Fruit fly (Drosophila melanogaster) whole organism, embryonic: Measurements from ENCODE around the gene Tmem214.

Experiments used
- Adf1 ChIP-seq: fragments of 200-800 bp; sonication (Bioruptor generic); IDR thresholded peaks from 2 replicates; pipeline ENCODE4 v1.3.6; 2022; ENCODE audit warnings: missing biosample characterization, missing genetic modification characterization
- BEAF-32 ChIP-seq: fragments of 200-800 bp; sonication (Bioruptor generic); optimal IDR thresholded peaks from 3 replicates; lab custom pipeline; 2017; ENCODE audit warnings: missing biosample characterization, missing genetic modification characterization, mild to moderate bottlenecking, moderate library complexity, missing genetic modification reagents
- Bteb2 ChIP-seq: fragments of 200-800 bp; sonication (Bioruptor generic); optimal IDR thresholded peaks from 2 replicates; lab custom pipeline; 2016; ENCODE audit warnings: missing biosample characterization, missing genetic modification characterization
- CG10431 ChIP-seq: fragments of 200-800 bp; sonication (Bioruptor generic); optimal IDR thresholded peaks from 3 replicates; lab custom pipeline; 2018; ENCODE audit warnings: missing biosample characterization, mild to moderate bottlenecking, missing genetic modification characterization
- CG11560 ChIP-seq: fragments of 200-800 bp; sonication (Bioruptor generic); IDR thresholded peaks from 3 replicates; pipeline ENCODE4 v1.3.6; 2022; ENCODE audit warnings: missing biosample characterization, missing genetic modification characterization
- CG1792 ChIP-seq: fragments of 200-800 bp; sonication (Bioruptor generic); optimal IDR thresholded peaks from 2 replicates; lab custom pipeline; 2016; ENCODE audit warnings: missing biosample characterization, missing genetic modification characterization
- CG2116 ChIP-seq: fragments of 200-800 bp; sonication (Bioruptor generic); optimal IDR thresholded peaks from 3 replicates; lab custom pipeline; 2018; ENCODE audit warnings: missing biosample characterization, mild to moderate bottlenecking, missing genetic modification characterization
- CG2129 ChIP-seq: fragments of 200-800 bp; sonication (Bioruptor generic); IDR thresholded peaks from 2 replicates; pipeline ENCODE4 v1.3.6; 2022; ENCODE audit warnings: missing biosample characterization, missing genetic modification characterization; ENCODE audit not compliant: partially characterized antibody
- CG30020 ChIP-seq: fragments of 200-800 bp; optimal IDR thresholded peaks from 2 replicates; lab custom pipeline; 2019; ENCODE audit warnings: missing biosample characterization, mild to moderate bottlenecking, missing genetic modification characterization, moderate library complexity
- CG34224 ChIP-seq: fragments of 200-800 bp; sonication (Bioruptor generic); IDR thresholded peaks from 3 replicates; pipeline ENCODE4 v1.3.6; 2022; ENCODE audit warnings: missing biosample characterization, missing genetic modification characterization; ENCODE audit not compliant: partially characterized antibody
- CG4707 ChIP-seq: fragments of 200-800 bp; sonication (Bioruptor generic); optimal IDR thresholded peaks from 2 replicates; lab custom pipeline; 2018; ENCODE audit warnings: missing biosample characterization, mild to moderate bottlenecking, missing genetic modification characterization, moderate library complexity
- CG7963 ChIP-seq: fragments of 200-800 bp; sonication (Bioruptor generic); IDR thresholded peaks from 3 replicates; pipeline ENCODE4 v1.3.6; 2022; ENCODE audit warnings: missing biosample characterization, missing genetic modification characterization; ENCODE audit not compliant: partially characterized antibody
- CG8290 ChIP-seq, 3 experiments: fragments of 200-800 bp; sonication (Bioruptor generic); optimal IDR thresholded peaks; 2 replicates each; lab custom pipeline; 2016 to 2019; ENCODE audit warnings: missing biosample characterization in 3 of 3, missing genetic modification characterization in 3 of 3, mild to moderate bottlenecking in 2 of 3, moderate library complexity in 1 of 3
- CG9215 ChIP-seq: fragments of 200-800 bp; sonication (Bioruptor generic); IDR thresholded peaks from 2 replicates; pipeline ENCODE4 v1.3.6; 2022; ENCODE audit warnings: missing biosample characterization, missing genetic modification characterization
- CG9437 ChIP-seq: fragments of 200-800 bp; sonication (Bioruptor generic); optimal IDR thresholded peaks from 2 replicates; lab custom pipeline; 2018; ENCODE audit warnings: missing biosample characterization, mild to moderate bottlenecking, missing genetic modification characterization
- CG9797 ChIP-seq: fragments of 200-800 bp; sonication (Bioruptor generic); optimal IDR thresholded peaks from 3 replicates; lab custom pipeline; 2018; ENCODE audit warnings: missing biosample characterization, mild to moderate bottlenecking, missing genetic modification characterization
- CTCF ChIP-seq: fragments of 200-800 bp; sonication (Bioruptor generic); optimal IDR thresholded peaks from 2 replicates; lab custom pipeline; 2017; ENCODE audit warnings: missing biosample characterization, mild to moderate bottlenecking, missing genetic modification characterization, moderate library complexity
- CrebB ChIP-seq: fragments of 200-800 bp; sonication (Bioruptor generic); optimal IDR thresholded peaks from 3 replicates; lab custom pipeline; 2018; ENCODE audit warnings: missing biosample characterization, mild to moderate bottlenecking, missing genetic modification characterization
- Dll ChIP-seq: fragments of 200-800 bp; sonication (Bioruptor generic); IDR thresholded peaks from 4 replicates; pipeline ENCODE4 v1.3.6; 2022; ENCODE audit warnings: missing biosample characterization, missing genetic modification characterization; ENCODE audit not compliant: partially characterized antibody
- Doc3 ChIP-seq: fragments of 200-800 bp; sonication (Bioruptor generic); IDR thresholded peaks from 3 replicates; pipeline ENCODE4 v1.3.6; 2022; ENCODE audit warnings: missing biosample characterization, missing genetic modification characterization; ENCODE audit not compliant: partially characterized antibody
- Dp ChIP-seq: fragments of 200-800 bp; sonication (Bioruptor generic); optimal IDR thresholded peaks from 2 replicates; lab custom pipeline; 2018; ENCODE audit warnings: missing biosample characterization, mild to moderate bottlenecking, missing genetic modification characterization, moderate library complexity
- Gug ChIP-seq: fragments of 200-800 bp; sonication (Bioruptor generic); IDR thresholded peaks from 4 replicates; pipeline ENCODE4 v1.3.6; 2022; ENCODE audit warnings: missing biosample characterization, missing genetic modification characterization
- Hand ChIP-seq: fragments of 200-800 bp; sonication (Bioruptor generic); optimal IDR thresholded peaks from 2 replicates; lab custom pipeline; 2017; ENCODE audit warnings: mild to moderate bottlenecking, missing biosample characterization, missing genetic modification reagents, missing genetic modification characterization
- MBD-R2 ChIP-seq: fragments of 200-800 bp; sonication (Bioruptor generic); IDR thresholded peaks from 2 replicates; pipeline ENCODE4 v1.3.6; 2022; ENCODE audit warnings: missing biosample characterization, missing genetic modification characterization
- Mad ChIP-seq: fragments of 200-800 bp; sonication (Bioruptor generic); optimal IDR thresholded peaks from 2 replicates; lab custom pipeline; 2016; ENCODE audit warnings: missing biosample characterization, missing genetic modification characterization
- NFAT ChIP-seq: fragments of 200-800 bp; sonication (Bioruptor generic); IDR thresholded peaks from 2 replicates; pipeline ENCODE4 v1.3.6; 2022; ENCODE audit warnings: missing biosample characterization, missing genetic modification characterization
- Pdp1 ChIP-seq, 2 experiments: fragments of 200-800 bp; sonication (Bioruptor generic); optimal IDR thresholded peaks; 3 replicates each; lab custom pipeline; 2016; ENCODE audit warnings: missing biosample characterization in 2 of 2, missing genetic modification characterization in 2 of 2, mild to moderate bottlenecking in 1 of 2, moderate library complexity in 1 of 2
- Side ChIP-seq: fragments of 200-800 bp; sonication (Bioruptor generic); optimal IDR thresholded peaks from 2 replicates; lab custom pipeline; 2016; ENCODE audit warnings: missing biosample characterization, missing genetic modification characterization
- Sin3A ChIP-seq: fragments of >200 bp; optimal IDR thresholded peaks from 2 replicates; lab custom pipeline; 2018
- Sry-δ ChIP-seq: fragments of 200-800 bp; sonication (Bioruptor generic); optimal IDR thresholded peaks from 2 replicates; lab custom pipeline; 2016; ENCODE audit warnings: missing biosample characterization, missing genetic modification characterization
- Trl ChIP-seq, 3 experiments: fragments of >200 bp in 2 of 3; fragments of 200-800 bp in 1 of 3; sonication (Bioruptor generic) in 1 of 3; optimal IDR thresholded peaks; 2 replicates in 1 of 3; 3 replicates in 2 of 3; lab custom pipeline; 2016 to 2017; ENCODE audit warnings: missing biosample characterization in 1 of 3, missing genetic modification characterization in 1 of 3
- Usf ChIP-seq: fragments of 200-800 bp; sonication (Bioruptor generic); optimal IDR thresholded peaks from 2 replicates; lab custom pipeline; 2017; ENCODE audit warnings: missing genotype, missing biosample characterization, missing genetic modification characterization
- amos ChIP-seq: fragments of 200-800 bp; sonication (Bioruptor generic); IDR thresholded peaks from 2 replicates; pipeline ENCODE4 v1.3.6; 2022; ENCODE audit warnings: missing biosample characterization, missing genetic modification characterization; ENCODE audit not compliant: partially characterized antibody
- ato ChIP-seq: fragments of 200-800 bp; sonication (Bioruptor generic); IDR thresholded peaks from 2 replicates; pipeline ENCODE4 v1.3.6; 2022; ENCODE audit warnings: missing biosample characterization, missing genetic modification characterization; ENCODE audit not compliant: partially characterized antibody
- bab2 ChIP-seq: fragments of 200-800 bp; sonication (Bioruptor generic); optimal IDR thresholded peaks from 2 replicates; lab custom pipeline; 2016; ENCODE audit warnings: missing biosample characterization, missing genetic modification characterization
- bbx ChIP-seq: fragments of 200-800 bp; sonication (Bioruptor generic); IDR thresholded peaks from 2 replicates; pipeline ENCODE4 v1.3.6; 2022; ENCODE audit warnings: missing biosample characterization, missing genetic modification characterization; ENCODE audit not compliant: partially characterized antibody
- chinmo ChIP-seq: fragments of 200-800 bp; sonication (Bioruptor generic); IDR thresholded peaks from 4 replicates; pipeline ENCODE4 v1.3.6; 2022; ENCODE audit warnings: missing biosample characterization, missing genetic modification characterization; ENCODE audit not compliant: partially characterized antibody
- hb ChIP-seq: fragments of 200-800 bp; sonication (Bioruptor generic); IDR thresholded peaks from 3 replicates; pipeline ENCODE4 v1.3.6; 2022; ENCODE audit warnings: missing biosample characterization, missing genetic modification characterization; ENCODE audit not compliant: partially characterized antibody
- kah ChIP-seq: fragments of 200-800 bp; sonication (Bioruptor generic); optimal IDR thresholded peaks from 2 replicates; lab custom pipeline; 2018; ENCODE audit warnings: missing biosample characterization, mild to moderate bottlenecking, missing genetic modification characterization
- lilli ChIP-seq: fragments of 200-800 bp; sonication (Bioruptor generic); optimal IDR thresholded peaks from 3 replicates; lab custom pipeline; 2016; ENCODE audit warnings: missing biosample characterization, missing genetic modification characterization
- mld ChIP-seq: fragments of 200-800 bp; sonication (Bioruptor generic); IDR thresholded peaks from 3 replicates; pipeline ENCODE4 v1.3.6; 2022; ENCODE audit warnings: missing biosample characterization, missing genetic modification characterization; ENCODE audit not compliant: partially characterized antibody
- org-1 ChIP-seq: fragments of 200-800 bp; sonication (Bioruptor generic); optimal IDR thresholded peaks from 2 replicates; lab custom pipeline; 2017; ENCODE audit warnings: missing biosample characterization, missing genetic modification characterization
- pzg ChIP-seq: fragments of 200-800 bp; sonication (Bioruptor generic); optimal IDR thresholded peaks from 3 replicates; lab custom pipeline; 2018; ENCODE audit warnings: missing biosample characterization, mild to moderate bottlenecking, missing genetic modification characterization, moderate library complexity
- tx ChIP-seq: fragments of 200-800 bp; sonication (Bioruptor generic); optimal IDR thresholded peaks from 2 replicates; lab custom pipeline; 2016; ENCODE audit warnings: missing biosample characterization, missing genetic modification characterization
- unc-4 ChIP-seq: fragments of 200-800 bp; sonication (Bioruptor generic); IDR thresholded peaks from 2 replicates; pipeline ENCODE4 v1.3.6; 2022; ENCODE audit warnings: missing biosample characterization, missing genetic modification characterization; ENCODE audit not compliant: partially characterized antibody
- usp ChIP-seq: fragments of >200 bp; optimal IDR thresholded peaks from 2 replicates; lab custom pipeline; 2017; ENCODE audit warnings: missing biosample characterization, missing genetic modification characterization
- vnd ChIP-seq: fragments of 200-800 bp; sonication (Bioruptor generic); IDR thresholded peaks from 3 replicates; pipeline ENCODE4 v1.3.6; 2022; ENCODE audit warnings: missing biosample characterization, missing genetic modification characterization; ENCODE audit not compliant: partially characterized antibody
- z ChIP-seq: fragments of 200-800 bp; sonication (Bioruptor generic); IDR thresholded peaks from 3 replicates; pipeline ENCODE4 v1.3.6; 2022; ENCODE audit warnings: missing biosample characterization, missing genetic modification characterization
- zfh2 ChIP-seq: fragments of 200-800 bp; sonication (Bioruptor generic); optimal IDR thresholded peaks from 2 replicates; lab custom pipeline; 2016; ENCODE audit warnings: missing biosample characterization, missing genetic modification characterization

The Tmem214 gene

DNA sequence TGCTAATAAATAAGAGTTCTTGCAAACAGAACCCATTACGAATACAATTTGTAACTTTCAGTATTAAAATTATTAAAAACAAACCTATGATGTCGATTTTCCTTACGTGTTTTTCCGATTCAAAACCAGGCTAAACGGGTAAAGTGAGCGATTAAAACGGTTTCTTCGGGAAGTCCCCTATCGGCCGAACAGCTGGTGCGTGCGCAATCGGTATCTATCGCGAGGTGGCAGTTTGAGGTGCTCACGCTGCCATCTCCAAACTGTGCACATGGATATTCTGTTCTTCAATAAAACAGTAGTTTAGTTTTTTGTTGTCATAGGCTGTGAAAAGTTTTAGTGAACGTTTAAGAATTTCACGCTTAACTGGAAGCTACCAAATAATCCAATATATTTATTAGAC lies 19.1 kb upstream of the Tmem214 start, which contains the start of gene TTLL4A (continued):
- no peak for TF ChIP-seq Hand
- TF ChIP-seq amos = peak; percentile 99
- peak; percentile 10 for TF ChIP-seq Bteb2 (GFP tag; lab: Kevin White, UChicago)
- TF ChIP-seq Trl (optimal IDR thresholded peaks at IDR 0.05; lab: Kevin White, UChicago) = no peak
- peak; percentile 39 for TF ChIP-seq Trl (GFP tag; optimal IDR thresholded peaks at IDR 0.05; lab: Kevin White, UChicago)
- no peak for TF ChIP-seq CG4707
- peak; percentile 39 for TF ChIP-seq Sin3A
- TF ChIP-seq CG30020 (tag; lab: Kevin White, UChicago) = peak; percentile 73
- peak; percentile 85 for TF ChIP-seq pzg
- TF ChIP-seq BEAF-32 (GFP tag; lab: Kevin White, UChicago) = peak; percentile 97
- TF ChIP-seq CG9215 (GFP tag; lab: Robert Waterston, UW) = no peak
- TF ChIP-seq Doc3 = peak; percentile 97
- TF ChIP-seq chinmo (GFP tag; lab: Robert Waterston, UW) = peak; percentile 98
- TF ChIP-seq lilli (GFP tag; lab: Kevin White, UChicago) = peak; percentile 43
- no peak for TF ChIP-seq usp (GFP tag; lab: Kevin White, UChicago)
- TF ChIP-seq CG11560 (tag; lab: Robert Waterston, UW) = no peak
- TF ChIP-seq CG2129 (GFP tag; lab: Robert Waterston, UW) = peak; percentile 94
- TF ChIP-seq z (GFP tag; lab: Robert Waterston, UW) = no peak
- TF ChIP-seq CG9437 (GFP tag; lab: Kevin White, UChicago) = peak; percentile 85
- TF ChIP-seq Pdp1 (GFP tag; optimal IDR thresholded peaks at IDR 0.05; lab: Kevin White, UChicago) = peak in 1 of 2 experiments; percentile 9
- TF ChIP-seq CG10431 (GFP tag; lab: Kevin White, UChicago) = no peak
- no peak; the same call in 1 of the 2 replicates for TF ChIP-seq NFAT (GFP tag; lab: Robert Waterston, UW)
- peak; percentile 27 for TF ChIP-seq CG8290 (GFP tag; optimal IDR thresholded peaks at IDR 0.05; lab: Kevin White, UChicago)
- no peak for TF ChIP-seq CG8290 (tag; optimal IDR thresholded peaks at IDR 0.05; lab: Kevin White, UChicago)
- peak; percentile 97 for TF ChIP-seq CG7963 (GFP tag; lab: Robert Waterston, UW)
- peak; percentile 97 for TF ChIP-seq hb
- TF ChIP-seq CG34224 (GFP tag; lab: Robert Waterston, UW) = peak; percentile 98
- peak; percentile 99 for TF ChIP-seq mld (GFP tag; lab: Robert Waterston, UW)
- peak; percentile 52; the same call in 2 of the 4 replicates for TF ChIP-seq Gug
- TF ChIP-seq CG1792 (GFP tag; lab: Kevin White, UChicago) = peak; percentile 3
- peak; percentile 45 for TF ChIP-seq CTCF (GFP tag; lab: Kevin White, UChicago)
- peak; percentile 96 for TF ChIP-seq ato (GFP tag; lab: Robert Waterston, UW)
- no peak for TF ChIP-seq Usf (GFP tag; lab: Kevin White, UChicago)
- TF ChIP-seq zfh2 = peak; percentile 46
- TF ChIP-seq CG2116 (GFP tag; lab: Kevin White, UChicago) = peak; percentile 71
- TF ChIP-seq Dp (GFP tag; lab: Kevin White, UChicago) = peak; percentile 50
- peak; percentile 23 for TF ChIP-seq Side (GFP tag; lab: Kevin White, UChicago)
- TF ChIP-seq Mad (GFP tag; lab: Kevin White, UChicago) = peak; percentile 19
- peak; percentile 97 for TF ChIP-seq Dll (GFP tag; lab: Robert Waterston, UW)
- TF ChIP-seq MBD-R2 (GFP tag; lab: Robert Waterston, UW) = peak; percentile 86
- peak; percentile 18; the same call in 1 of the 2 replicates for TF ChIP-seq Adf1 (GFP tag; lab: Robert Waterston, UW)
- peak; percentile 52 for TF ChIP-seq CG9797
- TF ChIP-seq bab2 (GFP tag; lab: Kevin White, UChicago) = peak; percentile 7
- TF ChIP-seq unc-4 (GFP tag; lab: Robert Waterston, UW) = peak; percentile 97
- TF ChIP-seq kah (GFP tag; lab: Kevin White, UChicago) = peak; percentile 48
- no peak for TF ChIP-seq org-1
- peak; percentile 32 for TF ChIP-seq tx
- peak; percentile 99 for TF ChIP-seq bbx
- TF ChIP-seq CrebB (tag; lab: Kevin White, UChicago) = peak; percentile 21
- peak; percentile 97 for TF ChIP-seq vnd
- TF ChIP-seq Sry-δ (GFP tag; lab: Kevin White, UChicago) = peak; percentile 96
